Worm (Caenorhabditis elegans): Measurements from ENCODE around the gene R102.10.
"Not testable (repeated sequence)": the region's sequence is repeated elsewhere in the genome, so short reads cannot be mapped to it uniquely, and the experiment has no call there.

R102.10 gene

DNA sequence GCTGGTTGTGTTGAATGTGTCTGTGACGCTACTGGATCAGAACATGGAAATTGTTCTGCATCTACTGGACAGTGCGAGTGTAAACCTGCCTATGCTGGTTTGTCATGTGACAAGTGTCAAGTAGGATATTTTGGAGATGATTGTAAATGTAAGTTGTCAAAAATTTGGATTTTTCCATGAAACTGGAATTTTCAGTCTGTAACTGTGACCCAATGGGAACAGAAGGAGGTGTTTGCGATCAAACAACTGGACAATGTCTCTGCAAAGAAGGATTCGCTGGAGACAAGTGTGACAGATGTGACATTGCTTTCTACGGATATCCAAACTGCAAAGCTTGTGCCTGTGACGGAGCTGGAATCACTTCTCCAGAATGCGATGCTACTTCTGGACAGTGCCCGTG lies 36.7 kb upstream of the R102.10 start:
- no peak for TF ChIP-seq R02D3.7 (tag; optimal IDR thresholded peaks at IDR 0.05)
- no peak for TF ChIP-seq ZK546.5 (tag; optimal IDR thresholded peaks at IDR 0.05)
- TF ChIP-seq alr-1 (tag; optimal IDR thresholded peaks at IDR 0.05): no peak
- no peak for TF ChIP-seq elt-1 (tag; optimal IDR thresholded peaks at IDR 0.05)
- TF ChIP-seq nhr-77 (tag; optimal IDR thresholded peaks at IDR 0.05): no peak
- no peak for TF ChIP-seq nhr-10 (tag; optimal IDR thresholded peaks at IDR 0.05)
- no peak for TF ChIP-seq gmeb-1 (tag; optimal IDR thresholded peaks at IDR 0.05)

DNA sequence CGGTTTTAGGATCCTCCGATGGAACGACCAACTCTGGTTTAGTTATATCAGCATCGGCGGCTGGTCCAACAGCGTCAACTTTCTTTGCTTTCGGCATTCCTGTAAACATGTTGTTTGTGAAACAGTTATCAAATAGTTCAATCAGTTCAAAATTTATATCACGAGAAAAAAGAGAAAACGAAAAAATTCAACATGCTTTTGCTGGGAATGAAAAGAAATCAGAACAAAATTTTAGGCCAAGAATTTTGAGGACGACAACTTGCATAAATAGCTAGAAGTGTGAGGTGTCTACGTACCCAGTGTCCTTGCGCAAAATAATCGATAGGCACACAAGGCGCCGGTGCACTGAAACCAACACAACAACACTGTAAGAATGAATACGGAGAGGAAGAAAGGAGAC lies 24.9 kb upstream of the R102.10 start, which contains the start of gene K08C7.4:
Gene K08C7.4 (minus strand): TSS at position 101 of the 400 bp plus-strand sequence.
- TF ChIP-seq mab-5 (tag; optimal IDR thresholded peaks at IDR 0.05): no peak
- TF ChIP-seq crh-2 (tag; optimal IDR thresholded peaks at IDR 0.05): no peak
- no peak for TF ChIP-seq sma-9 (GFP tag; optimal IDR thresholded peaks at IDR 0.05)
- TF ChIP-seq sma-9 (tag; optimal IDR thresholded peaks at IDR 0.05): no peak
- TF ChIP-seq unc-62 (GFP tag; optimal IDR thresholded peaks at IDR 0.05): no peak

ce11 chrIV:10682155-10682749 lies 23.0 kb upstream of the R102.10 start, which contains the start of gene fmo-2:
fmo-2 (plus strand) TSS chrIV:10682524.
- peak; percentile 30 for TF ChIP-seq nhr-129 (tag; optimal IDR thresholded peaks at IDR 0.05)
- peak; percentile 66 for TF ChIP-seq sma-9 (GFP tag; optimal IDR thresholded peaks at IDR 0.05)
- TF ChIP-seq sma-9 (tag; optimal IDR thresholded peaks at IDR 0.05): no peak
- TF ChIP-seq ZK546.5 (tag; optimal IDR thresholded peaks at IDR 0.05): no peak
- TF ChIP-seq lin-13 (GFP tag; optimal IDR thresholded peaks at IDR 0.05): no peak
- TF ChIP-seq mdl-1 (tag; optimal IDR thresholded peaks at IDR 0.05): peak in 1 of 2 experiments; percentile 22
- no peak for TF ChIP-seq fos-1 (tag; optimal IDR thresholded peaks at IDR 0.05)
- no peak for TF ChIP-seq nhr-12 (tag; optimal IDR thresholded peaks at IDR 0.05)
- no peak for TF ChIP-seq peb-1 (tag; optimal IDR thresholded peaks at IDR 0.05)
- TF ChIP-seq unc-62 (GFP tag; optimal IDR thresholded peaks at IDR 0.05): no peak
- no peak for TF ChIP-seq F13H6.1 (tag; optimal IDR thresholded peaks at IDR 0.05)
- no peak for TF ChIP-seq alr-1 (tag; optimal IDR thresholded peaks at IDR 0.05)
- no peak for TF ChIP-seq ama-1 (optimal IDR thresholded peaks at IDR 0.05)
- no peak for TF ChIP-seq nhr-237 (tag; optimal IDR thresholded peaks at IDR 0.05)
- peak; percentile 65 for TF ChIP-seq nhr-21 (tag; optimal IDR thresholded peaks at IDR 0.05)
- no peak for TF ChIP-seq gmeb-1 (tag; optimal IDR thresholded peaks at IDR 0.05)

DNA sequence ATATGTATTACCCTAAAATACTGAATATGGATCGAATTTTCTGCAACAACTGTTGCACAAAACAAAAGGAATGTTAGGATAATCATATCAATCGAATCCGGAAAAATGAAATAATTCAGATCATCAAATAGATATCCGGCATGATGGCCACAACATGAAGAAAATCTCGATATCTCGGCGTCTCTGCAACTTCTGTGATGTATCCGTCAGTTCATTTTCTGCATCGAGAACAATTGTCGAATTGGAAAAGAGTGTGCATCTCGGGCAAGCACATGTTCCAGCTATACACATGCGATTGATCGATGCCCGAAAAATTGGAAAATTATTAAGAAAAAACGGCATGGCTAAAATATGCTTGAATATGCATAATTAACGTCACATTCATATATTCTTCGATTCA lies 19.5 kb upstream of the R102.10 start, which contains the start of the genes K08C7.6 and R102.1:
Gene K08C7.6 (minus strand): TSS at position 101 of the 400 bp plus-strand sequence.
Gene R102.1 (plus strand): TSS at position 291 of the 400 bp plus-strand sequence.
- TF ChIP-seq lsy-2 (tag; optimal IDR thresholded peaks at IDR 0.05) (no peak), nhr-25 (tag; optimal IDR thresholded peaks at IDR 0.05) (no peak), ztf-1 (GFP tag; conservative IDR thresholded peaks at IDR 0.05) (no peak), alr-1 (tag; optimal IDR thresholded peaks at IDR 0.05) (no peak), nhr-237 (tag; optimal IDR thresholded peaks at IDR 0.05) (no peak), skn-1 (tag; optimal IDR thresholded peaks at IDR 0.05) (no peak), nhr-12 (tag; optimal IDR thresholded peaks at IDR 0.05) (no peak), zag-1 (tag; optimal IDR thresholded peaks at IDR 0.05) (no peak), snpc-4 (tag; optimal IDR thresholded peaks at IDR 0.05) (no peak), aly-2 (tag; optimal IDR thresholded peaks at IDR 0.05) (no peak), nhr-10 (tag; optimal IDR thresholded peaks at IDR 0.05) (no peak)

DNA sequence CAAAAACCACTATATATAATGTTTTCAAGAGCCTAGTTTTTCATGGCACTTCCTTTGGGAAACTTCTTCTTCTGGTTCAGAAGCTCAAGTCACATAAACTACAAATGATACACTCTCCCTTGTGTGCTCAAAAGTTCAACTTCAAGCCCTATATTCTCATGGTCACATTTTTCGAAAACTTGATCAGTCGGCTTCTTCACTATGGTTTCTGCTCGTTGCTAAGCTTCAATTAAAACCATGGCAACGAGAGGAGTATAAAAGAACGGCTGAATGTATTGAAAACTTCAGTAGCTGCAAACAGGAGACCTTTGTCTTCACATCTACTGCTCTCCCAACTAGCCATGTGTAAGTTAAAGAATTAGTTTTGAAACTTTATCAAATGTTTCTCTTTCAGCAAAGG lies 18.0 kb upstream of the R102.10 start, which contains the start of gene R102.2:
Gene R102.2 (plus strand): TSS at position 301 of the 400 bp plus-strand sequence.
- TF ChIP-seq skn-1 (tag; optimal IDR thresholded peaks at IDR 0.05); ceh-16 (tag; optimal IDR thresholded peaks at IDR 0.05); sma-3 (GFP tag; optimal IDR thresholded peaks at IDR 0.05): not testable (repeated sequence)

ce11 chrIV:10688972-10689567 lies 16.2 kb upstream of the R102.10 start, which contains the start of gene R102.3:
R102.3 (plus strand) TSS chrIV:10689517.
- TF ChIP-seq nhr-21 (tag; optimal IDR thresholded peaks at IDR 0.05) (peak; percentile 54), ZK546.5 (tag; optimal IDR thresholded peaks at IDR 0.05) (no peak), nhr-6 (tag; optimal IDR thresholded peaks at IDR 0.05) (no peak), ztf-11 (tag; optimal IDR thresholded peaks at IDR 0.05) (no peak), unc-55 (GFP tag; optimal IDR thresholded peaks at IDR 0.05) (no peak)

Measured in whole organism, L2 larva.